Fruit fly (Drosophila melanogaster) whole organism, embryonic: ENCODE data around the gene Spec2.
A peak's percentile ranks its signal among the peaks of the same experiment; 100 is the strongest.

Source experiments
- CG10366 ChIP-seq: fragments of 200-800 bp; sonication (Bioruptor generic); IDR thresholded peaks from 2 replicates; pipeline ENCODE4 v1.3.6; 2022; ENCODE audit warnings: missing biosample characterization, missing genetic modification characterization
- CG10565 ChIP-seq: fragments of 200-800 bp; sonication (Bioruptor generic); optimal IDR thresholded peaks from 3 replicates; lab custom pipeline; 2016; ENCODE audit warnings: missing biosample characterization, mild to moderate bottlenecking, missing genetic modification characterization
- CG11085 ChIP-seq: fragments of 200-800 bp; sonication (Bioruptor generic); IDR thresholded peaks from 2 replicates; pipeline ENCODE4 v1.3.6; 2022; ENCODE audit warnings: missing biosample characterization, missing genetic modification characterization
- CG12236 ChIP-seq: fragments of 200-800 bp; sonication (Bioruptor generic); optimal IDR thresholded peaks from 2 replicates; lab custom pipeline; 2016; ENCODE audit warnings: missing biosample characterization, missing genetic modification characterization
- CG13894 ChIP-seq: fragments of 200-800 bp; sonication (Bioruptor generic); optimal IDR thresholded peaks from 3 replicates; lab custom pipeline; 2018; ENCODE audit warnings: missing biosample characterization, mild to moderate bottlenecking, missing genetic modification characterization, moderate library complexity
- CG15696 ChIP-seq: fragments of 200-800 bp; sonication (Bioruptor generic); optimal IDR thresholded peaks from 2 replicates; lab custom pipeline; 2019; ENCODE audit warnings: missing biosample characterization, mild to moderate bottlenecking, missing genetic modification characterization, moderate library complexity
- CG17361 ChIP-seq: fragments of 200-800 bp; sonication (Bioruptor generic); IDR thresholded peaks from 3 replicates; pipeline ENCODE4 v1.3.6; 2022; ENCODE audit warnings: missing biosample characterization, missing genetic modification characterization
- CG18262 ChIP-seq: fragments of 200-800 bp; optimal IDR thresholded peaks from 3 replicates; lab custom pipeline; 2019; ENCODE audit warnings: missing biosample characterization, mild to moderate bottlenecking, missing genetic modification characterization, moderate library complexity
- CG2202 ChIP-seq: fragments of 200-800 bp; sonication (Bioruptor generic); optimal IDR thresholded peaks from 2 replicates; lab custom pipeline; 2018; ENCODE audit warnings: missing biosample characterization, mild to moderate bottlenecking, missing genetic modification characterization
- CG32767 ChIP-seq: fragments of 200-800 bp; sonication (Bioruptor generic); IDR thresholded peaks from 2 replicates; pipeline ENCODE4 v1.3.6; 2022; ENCODE audit warnings: missing biosample characterization, missing genetic modification characterization
- CG32772 ChIP-seq: fragments of 200-800 bp; sonication (Bioruptor generic); IDR thresholded peaks from 2 replicates; pipeline ENCODE4 v1.3.6; 2022; ENCODE audit warnings: missing biosample characterization, missing genetic modification characterization
- CG3995 ChIP-seq: fragments of 200-800 bp; sonication (Bioruptor generic); optimal IDR thresholded peaks from 3 replicates; lab custom pipeline; 2016; ENCODE audit warnings: missing biosample characterization, missing genetic modification characterization
- CG6175 ChIP-seq: fragments of 200-800 bp; sonication (Bioruptor generic); IDR thresholded peaks from 3 replicates; pipeline ENCODE4 v1.3.6; 2022; ENCODE audit warnings: missing biosample characterization, missing genetic modification characterization
- CG7556 ChIP-seq: fragments of 200-800 bp; sonication (Bioruptor generic); optimal IDR thresholded peaks from 2 replicates; lab custom pipeline; 2017; ENCODE audit warnings: missing biosample characterization, mild to moderate bottlenecking, missing genetic modification characterization
- CG8478 ChIP-seq: fragments of >200 bp; optimal IDR thresholded peaks from 2 replicates; lab custom pipeline; 2018
- CG9215 ChIP-seq: fragments of 200-800 bp; sonication (Bioruptor generic); IDR thresholded peaks from 2 replicates; pipeline ENCODE4 v1.3.6; 2022; ENCODE audit warnings: missing biosample characterization, missing genetic modification characterization
- CoRest ChIP-seq: fragments of 200-800 bp; sonication (Bioruptor generic); optimal IDR thresholded peaks from 3 replicates; lab custom pipeline; 2018; ENCODE audit warnings: missing biosample characterization, mild to moderate bottlenecking, missing genetic modification characterization, moderate library complexity
- Dp ChIP-seq: fragments of 200-800 bp; sonication (Bioruptor generic); optimal IDR thresholded peaks from 2 replicates; lab custom pipeline; 2018; ENCODE audit warnings: missing biosample characterization, mild to moderate bottlenecking, missing genetic modification characterization, moderate library complexity
- Elba2 ChIP-seq: fragments of 200-800 bp; sonication (Bioruptor generic); optimal IDR thresholded peaks from 3 replicates; lab custom pipeline; 2016; ENCODE audit warnings: missing biosample characterization, missing genetic modification characterization
- Fer1 ChIP-seq: fragments of 200-800 bp; sonication (Bioruptor generic); optimal IDR thresholded peaks from 2 replicates; lab custom pipeline; 2017; ENCODE audit warnings: missing biosample characterization, mild to moderate bottlenecking, missing genetic modification characterization
- H2.0 ChIP-seq: fragments of 200-800 bp; sonication (Bioruptor generic); IDR thresholded peaks from 2 replicates; pipeline ENCODE4 v1.3.6; 2022; ENCODE audit warnings: missing biosample characterization, missing genetic modification characterization
- HHEX ChIP-seq: fragments of 200-800 bp; sonication (Bioruptor generic); optimal IDR thresholded peaks from 3 replicates; lab custom pipeline; 2017; ENCODE audit warnings: missing biosample characterization, mild to moderate bottlenecking, missing genetic modification characterization, missing genetic modification reagents
- HLH3B ChIP-seq: fragments of 200-800 bp; sonication (Bioruptor generic); IDR thresholded peaks from 2 replicates; pipeline ENCODE4 v1.3.6; 2022; ENCODE audit warnings: missing biosample characterization, missing genetic modification characterization
- HLHmδ ChIP-seq: fragments of 200-800 bp; sonication (Bioruptor generic); optimal IDR thresholded peaks from 2 replicates; lab custom pipeline; 2018; ENCODE audit warnings: missing biosample characterization, mild to moderate bottlenecking, missing genetic modification characterization, moderate library complexity
- Neu2 ChIP-seq: fragments of 200-800 bp; sonication (Bioruptor generic); optimal IDR thresholded peaks from 3 replicates; lab custom pipeline; 2016; ENCODE audit warnings: missing biosample characterization, missing genetic modification characterization, borderline replicate concordance
- PHDP ChIP-seq: fragments of 200-800 bp; sonication (Bioruptor generic); optimal IDR thresholded peaks from 3 replicates; lab custom pipeline; 2018; ENCODE audit warnings: missing biosample characterization, mild to moderate bottlenecking, missing genetic modification characterization, moderate library complexity
- Sox100B ChIP-seq: fragments of 200-800 bp; sonication (Bioruptor generic); optimal IDR thresholded peaks from 3 replicates; lab custom pipeline; 2018; ENCODE audit warnings: missing biosample characterization, mild to moderate bottlenecking, missing genetic modification characterization
- chif ChIP-seq, 2 experiments: fragments of 200-800 bp; sonication (Bioruptor generic); optimal IDR thresholded peaks; 3 replicates each; lab custom pipeline; 2016; ENCODE audit warnings: missing biosample characterization in 2 of 2, missing genetic modification characterization in 2 of 2
- crc ChIP-seq: fragments of 200-800 bp; sonication (Bioruptor generic); optimal IDR thresholded peaks from 2 replicates; lab custom pipeline; 2016; ENCODE audit warnings: missing biosample characterization, missing genetic modification characterization
- crol ChIP-seq: fragments of 200-800 bp; sonication (Bioruptor generic); IDR thresholded peaks from 2 replicates; pipeline ENCODE4 v1.3.6; 2022; ENCODE audit warnings: missing biosample characterization, missing genetic modification characterization
- dysf ChIP-seq: fragments of 200-800 bp; sonication (Bioruptor generic); IDR thresholded peaks from 3 replicates; pipeline ENCODE4 v1.3.6; 2022; ENCODE audit warnings: missing biosample characterization, missing genetic modification characterization
- fd64A ChIP-seq: fragments of 200-800 bp; sonication (Bioruptor generic); optimal IDR thresholded peaks from 3 replicates; lab custom pipeline; 2018; ENCODE audit warnings: missing biosample characterization, mild to moderate bottlenecking, missing genetic modification characterization
- h ChIP-seq: fragments of >200 bp; optimal IDR thresholded peaks from 2 replicates; lab custom pipeline; 2017
- ham ChIP-seq: fragments of 200-800 bp; sonication (Bioruptor generic); IDR thresholded peaks from 2 replicates; pipeline ENCODE4 v1.3.6; 2022; ENCODE audit warnings: missing biosample characterization, missing genetic modification characterization
- her ChIP-seq: fragments of 200-800 bp; sonication (Bioruptor generic); optimal IDR thresholded peaks from 2 replicates; lab custom pipeline; 2016; ENCODE audit warnings: missing biosample characterization, missing genetic modification characterization
- inv ChIP-seq: fragments of 200-800 bp; sonication (Bioruptor generic); IDR thresholded peaks from 2 replicates; pipeline ENCODE4 v1.3.6; 2022; ENCODE audit warnings: missing biosample characterization, missing genetic modification characterization; ENCODE audit not compliant: partially characterized antibody
- jigr1 ChIP-seq: fragments of 200-800 bp; sonication (Bioruptor generic); IDR thresholded peaks from 3 replicates; pipeline ENCODE4 v1.3.6; 2022; ENCODE audit warnings: missing biosample characterization, missing genetic modification characterization
- kah ChIP-seq: fragments of 200-800 bp; sonication (Bioruptor generic); optimal IDR thresholded peaks from 2 replicates; lab custom pipeline; 2018; ENCODE audit warnings: missing biosample characterization, mild to moderate bottlenecking, missing genetic modification characterization
- nmo ChIP-seq: fragments of 200-800 bp; sonication (Bioruptor generic); optimal IDR thresholded peaks from 2 replicates; lab custom pipeline; 2018; ENCODE audit warnings: missing biosample characterization, mild to moderate bottlenecking, missing genetic modification characterization, moderate library complexity
- nom ChIP-seq: fragments of 200-800 bp; sonication (Bioruptor generic); optimal IDR thresholded peaks from 2 replicates; lab custom pipeline; 2017; ENCODE audit warnings: missing biosample characterization, missing genetic modification characterization, mild to moderate bottlenecking, moderate library complexity, missing genetic modification reagents
- odd ChIP-seq: fragments of 200-800 bp; sonication (Bioruptor generic); optimal IDR thresholded peaks from 2 replicates; lab custom pipeline; 2017; ENCODE audit warnings: missing biosample characterization, mild to moderate bottlenecking, missing genetic modification characterization
- pnt ChIP-seq: fragments of 200-800 bp; sonication (Bioruptor generic); optimal IDR thresholded peaks from 3 replicates; lab custom pipeline; 2016; ENCODE audit warnings: missing biosample characterization, missing genetic modification characterization
- slbo ChIP-seq: fragments of 200-800 bp; sonication (Bioruptor generic); IDR thresholded peaks from 2 replicates; pipeline ENCODE4 v1.3.6; 2022; ENCODE audit warnings: missing biosample characterization, missing genetic modification characterization
- sna ChIP-seq: fragments of 200-800 bp; sonication (Bioruptor generic); IDR thresholded peaks from 2 replicates; pipeline ENCODE4 v1.3.6; 2022; ENCODE audit warnings: missing biosample characterization, missing genetic modification characterization; ENCODE audit not compliant: partially characterized antibody
- tap ChIP-seq: fragments of 200-800 bp; optimal IDR thresholded peaks from 3 replicates; lab custom pipeline; 2019; ENCODE audit warnings: missing biosample characterization, mild to moderate bottlenecking, missing genetic modification characterization, moderate library complexity
- tna ChIP-seq: fragments of 200-800 bp; sonication (Bioruptor generic); IDR thresholded peaks from 2 replicates; pipeline ENCODE4 v1.3.6; 2022; ENCODE audit warnings: missing biosample characterization, missing genetic modification characterization; ENCODE audit not compliant: partially characterized antibody
- toy ChIP-seq: fragments of 200-800 bp; sonication (Bioruptor generic); IDR thresholded peaks from 2 replicates; pipeline ENCODE4 v1.3.6; 2022; ENCODE audit warnings: missing biosample characterization, missing genetic modification characterization
- unpg ChIP-seq: fragments of 200-800 bp; sonication (Bioruptor generic); optimal IDR thresholded peaks from 3 replicates; lab custom pipeline; 2018; ENCODE audit warnings: missing biosample characterization, mild to moderate bottlenecking, missing genetic modification characterization, moderate library complexity
- vvl ChIP-seq: fragments of 200-800 bp; sonication (Bioruptor generic); IDR thresholded peaks from 2 replicates; pipeline ENCODE4 v1.3.6; 2022; ENCODE audit warnings: missing biosample characterization, missing genetic modification characterization

The Spec2 gene

DNA sequence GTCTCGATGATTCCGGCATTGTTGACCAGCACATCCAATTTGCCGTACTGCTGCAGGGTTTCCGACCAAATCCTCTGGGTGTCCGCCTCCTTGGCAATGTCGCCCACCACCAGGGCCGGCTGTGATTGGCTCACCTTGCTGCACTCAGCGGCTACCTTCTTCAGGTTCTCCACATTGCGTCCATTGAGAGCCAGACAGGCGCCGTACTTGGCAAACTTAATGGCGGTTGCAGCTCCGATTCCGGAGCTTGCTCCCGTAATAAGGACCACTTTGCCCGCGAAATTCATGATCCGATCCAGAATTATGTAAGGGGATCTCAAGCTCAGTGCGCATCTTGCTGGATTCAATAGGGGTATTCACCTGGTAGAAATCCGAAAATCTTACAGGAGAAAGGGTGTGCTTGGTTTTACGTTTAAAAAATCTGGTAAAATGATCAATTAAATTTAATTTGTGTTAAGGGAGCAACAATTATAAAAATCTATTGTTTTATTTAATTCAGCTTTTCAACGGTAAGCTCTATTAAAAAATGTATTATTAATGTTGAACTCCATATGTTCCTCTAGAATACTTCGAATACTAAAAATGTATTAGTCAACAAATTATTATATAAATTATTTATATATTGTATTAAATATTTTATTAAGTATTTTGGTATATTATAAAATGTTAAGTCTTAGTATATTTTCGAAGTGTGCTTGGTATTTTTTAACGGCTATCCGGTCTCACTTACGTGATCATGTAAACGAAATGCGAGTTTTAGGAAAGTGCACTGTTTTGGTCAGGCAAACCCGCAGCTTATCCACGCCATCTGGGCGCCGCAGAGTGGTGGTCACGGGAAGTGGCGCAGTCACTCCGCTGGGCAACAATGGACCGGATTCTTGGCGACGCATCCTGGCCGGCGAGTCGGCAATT is 12.8 kb upstream of the Spec2 start, which contains the start of the genes CG31548 and CG12170 (continued):
- TF ChIP-seq CG18262, result peak; percentile 72
- TF ChIP-seq CG11085 (GFP tag; lab: Robert Waterston, UW), result no peak
- TF ChIP-seq chif (GFP tag; optimal IDR thresholded peaks at IDR 0.05; lab: Kevin White, UChicago), result peak in 1 of 2 experiments; percentile 41
- no peak for TF ChIP-seq CG7556 (GFP tag; lab: Kevin White, UChicago)
- no peak for TF ChIP-seq HLHmδ
- TF ChIP-seq dysf (GFP tag; lab: Robert Waterston, UW), result no peak
- TF ChIP-seq CoRest (tag; lab: Kevin White, UChicago), result peak; percentile 47
- TF ChIP-seq CG17361, result peak; percentile 65; the same call in 2 of the 3 replicates
- no peak for TF ChIP-seq CG15696 (tag; lab: Kevin White, UChicago)
- no peak for TF ChIP-seq fd64A (GFP tag; lab: Kevin White, UChicago)
- TF ChIP-seq h (lab: Kevin White, UChicago), result no peak
- TF ChIP-seq tap, result peak; percentile 54
- TF ChIP-seq ham (GFP tag; lab: Robert Waterston, UW), result no peak
- TF ChIP-seq crol, result no peak
- peak; percentile 42 for TF ChIP-seq her
- no peak for TF ChIP-seq CG9215 (GFP tag; lab: Robert Waterston, UW)
- no peak for TF ChIP-seq Dp (GFP tag; lab: Kevin White, UChicago)
- no peak for TF ChIP-seq HHEX (GFP tag; lab: Kevin White, UChicago)
- no peak for TF ChIP-seq CG32772 (GFP tag; lab: Robert Waterston, UW)
- TF ChIP-seq PHDP (tag; lab: Kevin White, UChicago), result peak; percentile 70
- TF ChIP-seq CG3995 (GFP tag; lab: Kevin White, UChicago), result no peak
- TF ChIP-seq sna (GFP tag; lab: Robert Waterston, UW), result 0 out of 2 replicates have a peak, but pooled peaks have one; percentile 23
- TF ChIP-seq CG12236 (GFP tag; lab: Kevin White, UChicago), result no peak
- peak; percentile 60 for TF ChIP-seq unpg (GFP tag; lab: Kevin White, UChicago)
- no peak for TF ChIP-seq Sox100B (GFP tag; lab: Kevin White, UChicago)
- TF ChIP-seq kah (GFP tag; lab: Kevin White, UChicago), result no peak
- TF ChIP-seq slbo (GFP tag; lab: Robert Waterston, UW), result peak; percentile 24; the same call in 1 of the 2 replicates
- TF ChIP-seq inv (GFP tag; lab: Robert Waterston, UW), result no peak
- TF ChIP-seq CG6175 (GFP tag; lab: Robert Waterston, UW), result no peak
- TF ChIP-seq CG10366 (GFP tag; lab: Robert Waterston, UW), result peak; percentile 40
- no peak for TF ChIP-seq odd (GFP tag; lab: Kevin White, UChicago)
- TF ChIP-seq CG10565, result no peak
- TF ChIP-seq pnt, result no peak
- TF ChIP-seq Fer1, result peak; percentile 41
- TF ChIP-seq vvl (GFP tag; lab: Robert Waterston, UW), result peak; percentile 64
- no peak for TF ChIP-seq CG13894 (tag; lab: Kevin White, UChicago)
- TF ChIP-seq Neu2 (GFP tag; lab: Kevin White, UChicago), result no peak
- TF ChIP-seq CG32767 (GFP tag; lab: Robert Waterston, UW), result no peak
- TF ChIP-seq nmo (GFP tag; lab: Kevin White, UChicago), result peak; percentile 56
- TF ChIP-seq H2.0, result 0 out of 2 replicates have a peak, but pooled peaks have one; percentile 14
- TF ChIP-seq Elba2, result no peak
- no peak for TF ChIP-seq tna (GFP tag; lab: Robert Waterston, UW)
- TF ChIP-seq jigr1 (GFP tag; lab: Robert Waterston, UW), result no peak
- TF ChIP-seq CG8478 (lab: Kevin White, UChicago), result no peak
- no peak for TF ChIP-seq crc (GFP tag; lab: Kevin White, UChicago)
- no peak for TF ChIP-seq nom (GFP tag; lab: Kevin White, UChicago)
- no peak for TF ChIP-seq toy (GFP tag; lab: Robert Waterston, UW)
- TF ChIP-seq CG2202 (tag; lab: Kevin White, UChicago), result no peak
- peak; percentile 36; the same call in 1 of the 2 replicates for TF ChIP-seq HLH3B (GFP tag; lab: Robert Waterston, UW)
